Fruit fly (Drosophila melanogaster): Measurements from ENCODE around the gene Ubc4.

dm6 chr3L:9677260-9677659 lies 20.9 kb upstream of the Ubc4 start:
- no peak for TF ChIP-seq CG8478 (optimal IDR thresholded peaks at IDR 0.05)
- no peak for TF ChIP-seq pan (optimal IDR thresholded peaks at IDR 0.05)
- no peak for TF ChIP-seq psq (optimal IDR thresholded peaks at IDR 0.05)
- TF ChIP-seq Dll (optimal IDR thresholded peaks at IDR 0.05): no peak
- no peak for TF ChIP-seq usp (GFP tag; optimal IDR thresholded peaks at IDR 0.05)
